Worm (Caenorhabditis elegans) whole organism, L1 larva: ENCODE results near the gene F13D11.3.

Experiments used
- ceh-88 ChIP-seq: fragments of 200-800 bp; sonication (Bioruptor generic); IDR thresholded peaks from 2 replicates; pipeline ENCODE4 v1.3.6; 2022; ENCODE audit warnings: missing genetic modification characterization, missing compliant biosample characterization
- elt-2 ChIP-seq: sonication (generic microtip); optimal IDR thresholded peaks from 2 replicates; lab custom pipeline; 2016; ENCODE audit warnings: missing genetic modification characterization, mild to moderate bottlenecking, inconsistent platforms, missing compliant biosample characterization, missing genetic modification reagents
- tbx-2 ChIP-seq: sonication (generic microtip); optimal IDR thresholded peaks from 2 replicates; lab custom pipeline; 2016; ENCODE audit warnings: missing genetic modification characterization, missing compliant biosample characterization
- unc-62 ChIP-seq: fragments of 150-350 bp; optimal IDR thresholded peaks from 2 replicates; lab custom pipeline; 2014; ENCODE audit warnings: missing biosample characterization, missing genetic modification reagents, missing genetic modification characterization
- ztf-4 ChIP-seq: fragments of 150-350 bp; optimal IDR thresholded peaks from 2 replicates; lab custom pipeline; 2014; ENCODE audit warnings: missing biosample characterization, missing genetic modification characterization

- TF ChIP-seq elt-2 (tag; lab: Kevin White, UChicago) (no peak), unc-62 (GFP tag; lab: Kevin White, UChicago) (no peak), tbx-2 (no peak), ceh-88 (GFP tag; lab: Robert Waterston, UW) (no peak), ztf-4 (tag; lab: Kevin White, UChicago) (no peak)
Measured at ce11 chrX:5850472-5850871, 44.8 kb upstream of the F13D11.3 start.
